Worm (Caenorhabditis elegans) whole organism, young adult: ENCODE measurements around the gene F09B9.5.

Source experiments
- C06A6.2 ChIP-seq: fragments of 200-800 bp; sonication (Bioruptor generic); conservative IDR thresholded peaks from 2 replicates; pipeline ENCODE4 v1.3.6; 2022; ENCODE audit warnings: missing genetic modification characterization, missing compliant biosample characterization
- F37B4.10 ChIP-seq: fragments of 200-800 bp; sonication (Bioruptor generic); IDR thresholded peaks from 2 replicates; pipeline ENCODE4 v1.3.6; 2022; ENCODE audit warnings: missing genetic modification characterization, missing compliant biosample characterization
- egl-18 ChIP-seq: fragments of 200-800 bp; sonication (Bioruptor generic); IDR thresholded peaks from 2 replicates; pipeline ENCODE4 v1.3.6; 2022; ENCODE audit warnings: missing genetic modification reagents, missing genetic modification characterization, missing compliant biosample characterization
- egl-44 ChIP-seq: fragments of 200-800 bp; sonication (Bioruptor generic); IDR thresholded peaks from 2 replicates; pipeline ENCODE4 v1.3.6; 2022; ENCODE audit warnings: missing genetic modification reagents, missing genetic modification characterization, missing compliant biosample characterization
- snpc-4 ChIP-seq, 5 experiments: fragments of 150-350 bp in 1 of 5; sonication (generic microtip) in 4 of 5; optimal IDR thresholded peaks; 2 replicates each; lab custom pipeline; 2014 to 2018; ENCODE audit warnings: missing genetic modification characterization in 5 of 5, missing biosample characterization in 3 of 5, antibody characterized with exemption in 2 of 5, mild to moderate bottlenecking in 2 of 5, missing compliant biosample characterization in 2 of 5, missing genotype in 2 of 5, moderate library complexity in 2 of 5, missing genetic modification reagents in 1 of 5

ce11 chrX:10113677-10114076 lies 40.9 kb upstream of the F09B9.5 start:
- TF ChIP-seq snpc-4 (GFP tag; optimal IDR thresholded peaks at IDR 0.05; lab: Kevin White, UChicago) (no peak), snpc-4 (tag; optimal IDR thresholded peaks at IDR 0.05; lab: Kevin White, UChicago) (no peak), egl-44 (no peak), F37B4.10 (GFP tag; lab: Robert Waterston, UW) (no peak), C06A6.2 (no peak), egl-18 (GFP tag; lab: Robert Waterston, UW) (no peak)
